Worm (Caenorhabditis elegans): ENCODE results near the gene C46A5.4.

DNA sequence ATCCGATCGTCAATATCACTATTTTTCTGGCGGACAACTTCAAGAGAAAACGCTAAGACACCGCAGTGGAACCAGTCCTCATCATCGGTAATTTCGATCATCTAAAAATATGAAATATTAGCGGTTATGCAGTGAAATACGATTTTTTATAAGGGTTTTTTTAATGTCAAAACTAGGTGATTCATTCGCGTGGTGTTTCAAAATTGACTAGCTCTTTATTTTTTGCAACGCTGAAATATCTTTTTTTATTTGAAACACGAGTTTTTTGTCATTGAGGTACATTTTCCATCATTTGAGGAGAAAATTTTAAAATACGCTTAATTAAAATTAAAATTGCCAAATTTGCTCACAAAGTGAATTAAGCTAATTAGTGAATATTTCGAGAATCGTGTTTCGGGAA, 2.4 kb upstream of the C46A5.4 start, which contains the start of gene dsb-3:
- no peak for TF ChIP-seq sea-2 (GFP tag; IDR thresholded peaks at IDR 0.05)
- TF ChIP-seq bed-1 (GFP tag; IDR thresholded peaks at IDR 0.05): no peak
- no peak for TF ChIP-seq snpc-4 (GFP tag; optimal IDR thresholded peaks at IDR 0.05)
- no peak for TF ChIP-seq snpc-4 (tag; optimal IDR thresholded peaks at IDR 0.05)
- TF ChIP-seq repo-1 (tag; optimal IDR thresholded peaks at IDR 0.05): no peak
